Fruit fly (Drosophila melanogaster) whole organism, wandering third instar larva: Measurements from ENCODE around the gene CG16890.

ENCODE experiments used
- Abd-B ChIP-seq: fragments of >200 bp; optimal IDR thresholded peaks from 2 replicates; lab custom pipeline; 2017; ENCODE audit warnings: missing biosample characterization, missing genetic modification characterization
- CG32264 ChIP-seq: fragments of 200-800 bp; sonication (Bioruptor generic); optimal IDR thresholded peaks from 2 replicates; lab custom pipeline; 2016; ENCODE audit warnings: missing biosample characterization, missing genetic modification characterization
- Dif ChIP-seq: fragments of 200-275, 200-300 bp; sonication (Bioruptor generic); optimal IDR thresholded peaks from 2 replicates; lab custom pipeline; 2018; ENCODE audit warnings: missing biosample characterization, missing genetic modification characterization; ENCODE audit not compliant: partially characterized antibody
- HLH106 ChIP-seq: fragments of 200-800 bp; optimal IDR thresholded peaks from 3 replicates; lab custom pipeline; 2019; ENCODE audit warnings: missing biosample characterization, mild to moderate bottlenecking, missing genetic modification characterization, moderate library complexity
- Hr78 ChIP-seq: fragments of >200 bp; optimal IDR thresholded peaks from 2 replicates; lab custom pipeline; 2017; ENCODE audit warnings: missing biosample characterization, missing genetic modification characterization
- Jra ChIP-seq: sonication (Bioruptor generic); optimal IDR thresholded peaks from 2 replicates; lab custom pipeline; 2016; ENCODE audit warnings: missing biosample characterization, missing genetic modification characterization
- Myc ChIP-seq: fragments of >200 bp; optimal IDR thresholded peaks from 2 replicates; lab custom pipeline; 2017
- N ChIP-seq: fragments of >200 bp; optimal IDR thresholded peaks from 2 replicates; lab custom pipeline; 2018; ENCODE audit warnings: missing biosample characterization, missing external identifiers, missing genetic modification characterization
- OdsH ChIP-seq: fragments of 200-800 bp; sonication (Bioruptor generic); optimal IDR thresholded peaks from 2 replicates; lab custom pipeline; 2016; ENCODE audit warnings: missing biosample characterization, mild to moderate bottlenecking, missing genetic modification characterization
- Rel ChIP-seq, 2 experiments: fragments of 200-800 bp; sonication (Bioruptor generic) in 1 of 2; optimal IDR thresholded peaks; 2 replicates in 1 of 2; 3 replicates in 1 of 2; lab custom pipeline; 2016 to 2019; ENCODE audit warnings: mild to moderate bottlenecking in 2 of 2, missing biosample characterization in 2 of 2, missing genetic modification characterization in 2 of 2, moderate library complexity in 1 of 2
- Sp1 ChIP-seq: fragments of 200-800 bp; sonication (Bioruptor generic); optimal IDR thresholded peaks from 3 replicates; lab custom pipeline; 2019; ENCODE audit warnings: missing biosample characterization, mild to moderate bottlenecking, missing genetic modification characterization, moderate library complexity
- Vsx2 ChIP-seq: fragments of 200-300, 225-300 bp; sonication (Bioruptor generic); optimal IDR thresholded peaks from 2 replicates; lab custom pipeline; 2018; ENCODE audit warnings: missing biosample characterization, missing genetic modification characterization; ENCODE audit not compliant: partially characterized antibody
- br ChIP-seq: fragments of 200-800 bp; sonication (Bioruptor generic); optimal IDR thresholded peaks from 2 replicates; lab custom pipeline; 2016; ENCODE audit warnings: missing biosample characterization, missing genetic modification characterization
- dl ChIP-seq, 2 experiments: fragments of 175-275, 200-275 bp in 1 of 2; fragments of 200-275 bp in 1 of 2; sonication (Bioruptor generic); optimal IDR thresholded peaks; lab custom pipeline; 2018; ENCODE audit warnings: mild to moderate bottlenecking in 2 of 2, missing biosample characterization in 2 of 2, missing genetic modification characterization in 2 of 2, moderate library complexity in 2 of 2; ENCODE audit not compliant: partially characterized antibody in 2 of 2, insufficient read depth in 1 of 2
- dmrt93B ChIP-seq: fragments of 200-800 bp; sonication (Bioruptor generic); optimal IDR thresholded peaks from 2 replicates; lab custom pipeline; 2018; ENCODE audit warnings: missing biosample characterization, mild to moderate bottlenecking, missing genetic modification characterization
- dsf ChIP-seq: sonication (Bioruptor generic); optimal IDR thresholded peaks from 2 replicates; lab custom pipeline; 2016; ENCODE audit warnings: missing biosample characterization, missing genetic modification characterization, borderline replicate concordance
- ey ChIP-seq: fragments of 200-800 bp; sonication (Bioruptor generic); optimal IDR thresholded peaks from 2 replicates; lab custom pipeline; 2016; ENCODE audit warnings: missing biosample characterization, missing genetic modification characterization
- fru ChIP-seq: fragments of 200-800 bp; sonication (Bioruptor generic); optimal IDR thresholded peaks from 3 replicates; lab custom pipeline; 2016; ENCODE audit warnings: missing biosample characterization, mild to moderate bottlenecking, missing genetic modification characterization
- h ChIP-seq: fragments of 200-800 bp; sonication (Bioruptor generic); optimal IDR thresholded peaks from 3 replicates; lab custom pipeline; 2016; ENCODE audit warnings: missing biosample characterization, mild to moderate bottlenecking, missing genetic modification characterization
- rgr ChIP-seq: fragments of 200-800 bp; sonication (Bioruptor generic); optimal IDR thresholded peaks from 3 replicates; lab custom pipeline; 2016; ENCODE audit warnings: missing biosample characterization, mild to moderate bottlenecking, missing genetic modification characterization
- usp ChIP-seq: fragments of >200 bp; optimal IDR thresholded peaks from 2 replicates; lab custom pipeline; 2017; ENCODE audit warnings: missing biosample characterization, missing genetic modification characterization

The CG16890 gene

DNA sequence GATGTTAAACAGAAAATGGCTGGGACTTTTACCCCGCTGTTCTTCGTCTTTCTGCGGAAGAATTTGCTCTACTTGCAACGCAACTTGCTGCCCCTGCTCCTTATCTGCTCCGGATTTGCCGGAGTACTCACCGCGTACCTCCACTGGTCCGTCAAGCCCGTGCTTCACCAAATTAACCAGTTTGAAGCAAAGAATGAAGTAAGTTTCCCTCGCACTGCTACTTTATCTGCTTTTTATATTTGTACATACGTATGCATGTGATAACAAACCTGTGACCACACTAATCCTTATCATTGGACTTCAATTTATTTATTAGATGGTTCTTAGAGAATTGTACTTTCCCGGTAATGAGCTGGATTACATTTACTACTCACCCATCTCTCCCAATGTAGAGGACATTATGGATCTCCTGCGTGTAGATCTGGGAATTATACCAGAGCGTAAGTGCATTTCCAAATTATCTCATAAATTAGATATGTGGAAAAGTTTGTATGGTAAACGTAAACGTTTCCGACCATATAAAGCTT is at the start of gene CG16890:
TSS of gene CG16890 (minus strand) at position 184 of the 527 bp plus-strand sequence.
- TF ChIP-seq Hr78 (GFP tag; lab: Kevin White, UChicago) (no peak), h (GFP tag; lab: Kevin White, UChicago) (peak; percentile 44), Vsx2 (GFP tag; lab: Kevin White, UChicago) (no peak), rgr (GFP tag; lab: Kevin White, UChicago) (no peak), Rel (GFP tag; optimal IDR thresholded peaks at IDR 0.05; lab: Kevin White, UChicago) (no peak), Rel (tag; optimal IDR thresholded peaks at IDR 0.05; lab: Kevin White, UChicago) (peak; percentile 99), dmrt93B (no peak), Myc (lab: Kevin White, UChicago) (no peak), fru (GFP tag; lab: Kevin White, UChicago) (no peak)

DNA sequence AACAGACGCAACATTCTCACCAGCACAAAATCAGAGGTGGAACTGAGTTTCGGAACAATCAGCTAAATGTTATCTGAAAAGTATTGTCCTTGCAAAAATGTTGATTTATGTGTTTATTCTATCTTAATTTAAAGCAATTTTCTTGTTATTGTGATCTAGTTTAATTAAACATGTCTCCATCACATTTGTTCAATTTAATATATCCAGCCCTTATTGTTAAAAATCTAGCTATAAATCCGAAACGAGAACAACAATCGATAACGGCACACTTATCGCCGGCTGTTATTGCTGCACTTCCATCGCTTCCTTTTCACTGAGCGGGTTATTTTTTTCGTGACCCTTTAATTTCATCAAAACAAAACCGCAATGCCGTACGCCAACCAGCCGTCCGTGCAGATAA is 48.9 kb upstream of the CG16890 start, which contains the start of the genes GatC, PolG2 and Polr2C:
TSS of gene GatC (minus strand) at position 48 of the 400 bp plus-strand sequence.
TSS of gene PolG2 (minus strand) at position 48 of the 400 bp plus-strand sequence.
TSS of gene Polr2C (plus strand) at position 280 of the 400 bp plus-strand sequence.
- TF ChIP-seq Myc (lab: Kevin White, UChicago) (peak; percentile 70), Dif (peak; percentile 64), Sp1 (GFP tag; lab: Kevin White, UChicago) (peak; percentile 3), N (no peak), dl (GFP tag; optimal IDR thresholded peaks at IDR 0.05; lab: Kevin White, UChicago; ENCODE audit: insufficient read depth in 1 of 2, partially characterized antibody in 2 of 2) (no peak), ey (GFP tag; lab: Kevin White, UChicago) (peak; percentile 18), Rel (GFP tag; optimal IDR thresholded peaks at IDR 0.05; lab: Kevin White, UChicago) (no peak), Rel (tag; optimal IDR thresholded peaks at IDR 0.05; lab: Kevin White, UChicago) (peak; percentile 0), CG32264 (GFP tag; lab: Kevin White, UChicago) (no peak)

DNA sequence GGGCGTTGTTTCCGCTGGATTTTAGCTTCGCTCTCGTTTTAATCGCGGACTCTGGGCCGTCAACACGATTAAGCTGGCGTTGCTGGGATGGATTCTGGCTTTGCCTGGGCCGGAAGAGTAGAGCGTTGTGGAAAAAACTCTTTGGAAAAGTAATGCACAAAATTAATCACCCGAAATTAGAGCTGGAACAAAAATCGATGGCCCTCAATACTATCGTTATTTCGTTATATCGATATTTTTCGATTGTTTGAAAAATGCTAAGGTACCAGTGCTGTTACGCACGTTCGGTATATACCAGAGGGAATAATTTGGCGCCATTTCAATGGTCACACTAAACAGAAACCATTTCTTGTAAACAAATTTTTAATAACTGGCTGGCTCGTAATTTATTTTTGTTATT is 45.4 kb upstream of the CG16890 start, which contains the start of the genes Arpc1 and Orc5:
TSS of gene Arpc1 (minus strand) at position 202 of the 400 bp plus-strand sequence.
TSS of gene Orc5 (plus strand) at position 298 of the 400 bp plus-strand sequence.
- no peak for TF ChIP-seq Rel (GFP tag; optimal IDR thresholded peaks at IDR 0.05; lab: Kevin White, UChicago)
- TF ChIP-seq Rel (tag; optimal IDR thresholded peaks at IDR 0.05; lab: Kevin White, UChicago): peak; percentile 58
- TF ChIP-seq usp (GFP tag; lab: Kevin White, UChicago): no peak
- TF ChIP-seq, all 38 proteins: peak for 1

DNA sequence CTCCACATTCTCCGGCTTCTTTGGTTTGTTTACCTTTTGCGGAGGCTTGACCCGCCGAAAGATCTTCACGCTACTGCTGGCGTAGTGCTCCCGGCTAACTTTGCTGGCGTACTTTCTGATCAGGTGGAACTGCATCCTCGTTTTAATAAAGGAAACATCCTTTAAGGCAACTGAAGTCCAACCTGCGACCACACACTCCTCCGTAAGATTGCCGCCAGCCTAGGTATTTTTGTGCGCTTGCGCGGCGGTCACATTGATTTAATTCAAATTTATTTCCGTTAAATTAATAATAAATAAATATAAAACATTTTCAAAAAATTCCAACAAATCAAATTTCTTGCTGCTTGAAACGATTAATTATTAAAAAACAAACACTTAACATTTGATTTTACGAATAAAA is 43.4 kb upstream of the CG16890 start, which contains the start of gene PolG1:
TSS of gene PolG1 (minus strand) at position 216 of the 400 bp plus-strand sequence.
- TF ChIP-seq CG32264 (GFP tag; lab: Kevin White, UChicago): no peak
- TF ChIP-seq dsf: no peak
- TF ChIP-seq h (GFP tag; lab: Kevin White, UChicago): no peak
- no peak for TF ChIP-seq Dif
- TF ChIP-seq HLH106 (tag; lab: Kevin White, UChicago): no peak

DNA sequence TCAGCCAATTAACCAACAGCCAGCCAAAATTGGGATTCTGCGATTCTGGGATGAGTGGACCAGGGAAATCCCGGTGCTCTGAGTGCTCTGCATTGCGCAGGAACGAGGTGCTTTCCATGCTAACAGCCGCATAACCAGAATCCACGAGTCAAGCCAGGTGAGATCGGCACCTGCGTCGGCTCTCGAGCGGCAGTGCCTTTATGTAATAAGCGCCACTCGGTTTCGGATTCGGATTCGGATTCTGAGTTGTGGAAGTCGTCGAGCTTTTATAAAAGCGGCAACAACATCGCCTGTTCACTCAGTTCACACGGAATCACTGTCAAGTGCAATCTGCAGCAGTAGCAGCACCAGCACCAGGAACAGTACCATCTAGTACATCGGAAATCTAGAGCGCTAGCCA is 36.8 kb upstream of the CG16890 start, which contains the start of gene b:
TSS of gene b (plus strand) at position 301 of the 400 bp plus-strand sequence.
- TF ChIP-seq Rel (GFP tag; optimal IDR thresholded peaks at IDR 0.05; lab: Kevin White, UChicago) (no peak), Rel (tag; optimal IDR thresholded peaks at IDR 0.05; lab: Kevin White, UChicago) (peak; percentile 79), Jra (GFP tag; lab: Kevin White, UChicago) (no peak)

DNA sequence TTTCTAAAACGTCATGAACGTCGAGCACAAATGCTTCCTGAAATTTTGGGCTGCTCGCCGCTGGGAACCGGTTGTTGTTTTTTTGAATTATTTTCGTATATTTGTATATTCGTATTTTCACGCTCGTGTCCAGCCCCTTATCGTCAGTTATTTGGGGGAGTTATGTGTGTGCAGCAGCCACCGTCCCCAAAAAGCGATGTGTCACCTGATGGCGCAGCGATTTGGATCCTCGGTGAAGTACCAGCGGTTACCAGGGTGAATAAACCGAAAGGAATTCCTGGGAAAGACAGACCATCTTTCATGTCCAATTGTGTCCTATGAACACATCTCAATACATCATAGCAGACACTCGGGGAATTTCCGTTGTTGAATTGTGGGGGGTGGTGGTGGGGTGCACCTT is 36.0 kb upstream of the CG16890 start:
- TF ChIP-seq Rel (GFP tag; optimal IDR thresholded peaks at IDR 0.05; lab: Kevin White, UChicago) (no peak), Rel (tag; optimal IDR thresholded peaks at IDR 0.05; lab: Kevin White, UChicago) (peak; percentile 91), dmrt93B (no peak), OdsH (no peak)

DNA sequence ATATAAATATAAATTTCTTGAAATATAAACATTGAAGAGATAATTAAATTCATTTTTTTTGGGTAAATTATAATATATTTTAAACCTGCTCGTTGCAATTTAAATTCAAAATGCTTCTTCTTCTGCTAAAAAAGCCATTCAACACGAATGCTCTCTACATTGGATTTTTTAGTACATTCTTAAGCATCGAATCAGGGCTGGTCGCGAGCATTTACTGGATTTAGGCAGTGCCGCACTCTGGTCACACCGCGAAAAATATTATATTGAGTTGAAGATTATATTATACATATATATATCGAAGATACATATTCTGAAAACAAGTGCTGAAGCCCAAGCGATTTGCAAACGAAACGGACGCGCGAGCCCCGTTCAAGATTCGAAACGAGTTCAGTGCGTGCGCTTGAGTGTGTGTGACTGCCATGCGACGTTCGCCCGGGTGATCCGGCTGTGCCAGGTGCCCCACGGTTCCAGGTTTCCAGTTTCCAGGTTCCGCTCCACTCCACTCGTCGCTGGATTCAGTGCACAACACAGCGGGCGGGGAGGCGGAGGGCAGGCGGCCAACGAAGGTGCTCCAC is 29.6 kb upstream of the CG16890 start, which contains the start of gene Sos:
TSS of gene Sos (plus strand) at position 213 of the 575 bp plus-strand sequence.
- TF ChIP-seq fru (GFP tag; lab: Kevin White, UChicago): no peak
- no peak for TF ChIP-seq Jra (GFP tag; lab: Kevin White, UChicago)
- TF ChIP-seq br (GFP tag; lab: Kevin White, UChicago): no peak
- TF ChIP-seq Rel (GFP tag; optimal IDR thresholded peaks at IDR 0.05; lab: Kevin White, UChicago): no peak
- peak; percentile 45 for TF ChIP-seq Rel (tag; optimal IDR thresholded peaks at IDR 0.05; lab: Kevin White, UChicago)
- no peak for TF ChIP-seq Abd-B (GFP tag; lab: Kevin White, UChicago)
